Worm (Caenorhabditis elegans): ENCODE results near the gene F55B11.5.
A peak's percentile ranks its signal among the peaks of the same experiment; 100 is the strongest.

F55B11.5 gene

DNA sequence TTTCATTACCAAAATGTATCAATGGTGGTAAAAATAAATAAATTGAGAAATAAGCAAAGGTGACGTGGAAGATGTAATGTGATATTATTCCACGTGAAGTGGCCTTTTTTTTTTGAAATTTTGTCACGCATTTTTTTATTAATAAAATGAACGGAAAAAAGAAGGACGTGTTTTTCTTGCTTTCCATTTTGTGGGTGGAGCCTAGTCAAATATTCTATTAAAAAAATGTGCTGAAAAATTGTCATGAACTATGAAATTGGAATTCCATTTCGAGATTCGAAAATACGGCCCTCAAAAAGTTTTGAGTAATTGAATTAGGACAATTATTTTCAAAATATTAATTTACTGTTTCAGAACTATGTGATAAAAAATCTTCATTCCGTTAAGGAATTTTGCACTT is 5.6 kb upstream of the F55B11.5 start, which contains the start of gene F55B11.7:
F55B11.7 (minus strand) TSS at position 101 of the 400 bp plus-strand sequence.
- TF ChIP-seq vab-7 (GFP tag; IDR thresholded peaks at IDR 0.05) (no peak), aha-1 (tag) (peak; percentile 5)

DNA sequence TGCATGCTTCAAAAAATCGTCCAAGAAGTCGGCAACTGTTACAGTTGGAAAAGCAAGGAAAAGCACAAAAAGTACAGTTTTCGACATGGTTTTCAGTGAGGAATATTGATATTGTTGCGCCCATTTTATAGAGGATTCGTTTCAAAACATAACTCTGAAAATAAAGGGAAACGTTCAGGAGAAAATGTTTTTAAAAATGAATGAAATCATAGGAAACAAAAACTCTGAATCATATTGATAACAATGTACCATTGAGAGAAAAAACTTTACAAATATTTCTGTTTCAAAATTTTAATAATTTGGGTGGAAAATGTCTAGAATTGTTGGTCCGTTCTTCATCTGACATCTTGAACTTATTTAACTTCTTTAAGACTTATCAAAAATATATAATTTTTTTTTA is 4.3 kb upstream of the F55B11.5 start, which contains the start of gene F55B11.2:
F55B11.2 (minus strand) TSS at position 101 of the 400 bp plus-strand sequence.
- TF ChIP-seq cey-2 (tag; optimal IDR thresholded peaks at IDR 0.05; ENCODE audit: borderline replicate concordance, insufficient read depth) (no peak), Y75B8A.6 (GFP tag; IDR thresholded peaks at IDR 0.05) (no peak), spr-3 (GFP tag; optimal IDR thresholded peaks at IDR 0.05) (no peak), skn-1 (tag; optimal IDR thresholded peaks at IDR 0.05) (no peak), nhr-10 (tag; optimal IDR thresholded peaks at IDR 0.05) (no peak), unc-130 (GFP tag; optimal IDR thresholded peaks at IDR 0.05) (no peak), nhr-11 (tag; optimal IDR thresholded peaks at IDR 0.05) (no peak), nhr-28 (tag; optimal IDR thresholded peaks at IDR 0.05) (no peak), set-16 (GFP tag; IDR thresholded peaks at IDR 0.05) (no peak), lin-38 (GFP tag; IDR thresholded peaks at IDR 0.05) (no peak), zag-1 (tag; optimal IDR thresholded peaks at IDR 0.05) (no peak), egl-43 (GFP tag; IDR thresholded peaks at IDR 0.05) (no peak)

DNA sequence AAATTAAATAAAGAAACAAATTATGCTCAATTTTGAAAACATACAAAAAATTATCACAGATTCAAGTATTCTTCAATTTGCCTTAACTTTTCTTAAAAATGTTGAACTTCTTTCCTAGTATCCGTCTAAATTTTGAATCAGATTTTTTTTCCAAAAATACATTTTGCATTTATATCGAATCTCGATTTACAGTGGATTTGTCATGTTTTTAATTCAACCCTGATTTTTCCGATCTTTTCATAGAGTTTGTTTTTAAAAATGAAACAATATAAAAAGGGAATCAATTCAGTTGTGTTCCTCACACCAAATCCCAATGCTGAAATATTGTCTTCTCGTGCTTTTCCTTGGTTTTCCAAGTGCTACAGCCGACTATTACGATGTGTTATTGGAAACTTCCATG is 3.1 kb upstream of the F55B11.5 start, which contains the start of gene F55B11.3:
F55B11.3 (plus strand) TSS at position 301 of the 400 bp plus-strand sequence.
- TF ChIP-seq nhr-102 (tag; optimal IDR thresholded peaks at IDR 0.05) (no peak), T26A8.4 (GFP tag; IDR thresholded peaks at IDR 0.05) (no peak), ces-1 (GFP tag; optimal IDR thresholded peaks at IDR 0.05) (no peak), hmg-1.1 (GFP tag; IDR thresholded peaks at IDR 0.05) (no peak), egl-27 (tag; optimal IDR thresholded peaks at IDR 0.05) (no peak), gei-8 (GFP tag; optimal IDR thresholded peaks at IDR 0.05) (no peak), arid-1 (GFP tag; conservative IDR thresholded peaks at IDR 0.05) (no peak), egl-43 (GFP tag; IDR thresholded peaks at IDR 0.05) (no peak), cey-2 (tag; optimal IDR thresholded peaks at IDR 0.05; ENCODE audit: borderline replicate concordance, insufficient read depth) (no peak), ZK546.5 (tag; optimal IDR thresholded peaks at IDR 0.05) (no peak), ceh-20 (GFP tag; IDR thresholded peaks at IDR 0.05) (no peak), snpc-4 (tag; optimal IDR thresholded peaks at IDR 0.05) (no peak), daf-12 (tag; optimal IDR thresholded peaks at IDR 0.05) (no peak), spr-3 (GFP tag; optimal IDR thresholded peaks at IDR 0.05) (no peak)

DNA sequence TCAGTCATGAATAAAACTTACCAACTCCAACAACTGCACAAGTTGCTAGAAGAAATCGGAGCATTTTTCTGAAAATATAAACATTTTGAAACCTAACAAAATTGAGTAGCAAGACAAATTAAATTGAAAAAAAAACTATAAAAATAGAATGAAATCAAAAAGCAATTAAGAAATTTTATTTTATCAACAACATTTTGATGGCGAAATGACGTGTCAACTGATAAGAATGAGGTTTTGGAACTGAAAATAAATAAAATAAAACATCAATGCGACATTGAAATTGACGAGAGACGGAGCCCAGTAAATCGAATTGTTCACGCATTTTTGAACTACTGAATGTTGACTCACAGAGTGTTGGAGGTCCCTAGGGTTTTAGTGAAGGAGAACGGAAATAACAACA is 3.4 kb downstream of the F55B11.5 start, which contains the start of gene F55B11.4:
F55B11.4 (minus strand) TSS at position 68 of the 400 bp plus-strand sequence.
- TF ChIP-seq spr-3 (GFP tag; optimal IDR thresholded peaks at IDR 0.05) (no peak), lin-13 (GFP tag; optimal IDR thresholded peaks at IDR 0.05) (no peak), zfp-2 (tag; optimal IDR thresholded peaks at IDR 0.05) (no peak), T20F7.1 (GFP tag; optimal IDR thresholded peaks at IDR 0.05) (no peak), hmg-1.1 (GFP tag; IDR thresholded peaks at IDR 0.05) (no peak), dve-1 (tag; optimal IDR thresholded peaks at IDR 0.05; ENCODE audit: insufficient read depth) (peak; percentile 27), nhr-41 (GFP tag; IDR thresholded peaks at IDR 0.05) (no peak), nhr-102 (tag; optimal IDR thresholded peaks at IDR 0.05) (no peak), spr-1 (tag; optimal IDR thresholded peaks at IDR 0.05) (no peak), skn-1 (tag; optimal IDR thresholded peaks at IDR 0.05) (no peak), ZK546.5 (tag; optimal IDR thresholded peaks at IDR 0.05) (no peak), lin-1 (GFP tag; IDR thresholded peaks at IDR 0.05) (no peak), ctbp-1 (GFP tag; IDR thresholded peaks at IDR 0.05) (no peak), nhr-48 (tag; optimal IDR thresholded peaks at IDR 0.05) (no peak), lim-7 (GFP tag; IDR thresholded peaks at IDR 0.05) (no peak), ceh-32 (tag; optimal IDR thresholded peaks at IDR 0.05; ENCODE audit: poor library complexity) (no peak), unc-39 (tag; optimal IDR thresholded peaks at IDR 0.05) (no peak), dpl-1 (GFP tag; optimal IDR thresholded peaks at IDR 0.05) (no peak), pqm-1 (tag; optimal IDR thresholded peaks at IDR 0.05) (peak; percentile 69), sdz-12 (GFP tag; optimal IDR thresholded peaks at IDR 0.05) (no peak), nhr-28 (tag; optimal IDR thresholded peaks at IDR 0.05) (peak; percentile 36), nhr-237 (tag; optimal IDR thresholded peaks at IDR 0.05) (no peak), nhr-77 (tag; optimal IDR thresholded peaks at IDR 0.05) (peak; percentile 6), php-3 (GFP tag; IDR thresholded peaks at IDR 0.05) (peak; percentile 97), mep-1 (tag; optimal IDR thresholded peaks at IDR 0.05) (no peak), ceh-20 (GFP tag; IDR thresholded peaks at IDR 0.05) (no peak), nhr-76 (tag; optimal IDR thresholded peaks at IDR 0.05) (no peak), nhr-11 (tag; optimal IDR thresholded peaks at IDR 0.05) (no peak), daf-16 (GFP tag; optimal IDR thresholded peaks at IDR 0.05) (no peak), daf-16 (tag; optimal IDR thresholded peaks at IDR 0.05) (peak; percentile 90)

Measured in whole organism, L4 larva.